Worm (Caenorhabditis elegans): ENCODE results near the gene lgc-33.

- TF ChIP-seq dmd-4 (tag; optimal IDR thresholded peaks at IDR 0.05; ENCODE audit: borderline replicate concordance) (no peak), nfya-1 (tag; optimal IDR thresholded peaks at IDR 0.05) (no peak), nhr-11 (tag; optimal IDR thresholded peaks at IDR 0.05) (no peak), unc-86 (tag; optimal IDR thresholded peaks at IDR 0.05) (no peak)
These were observed 15.5 kb downstream of the lgc-33 start for ce11 chrIV:860810-861209.
